Fruit fly (Drosophila melanogaster) whole organism, embryonic: ENCODE data around the gene witty.

ENCODE experiments used
- BEAF-32 ChIP-seq: fragments of 200-800 bp; sonication (Bioruptor generic); optimal IDR thresholded peaks from 3 replicates; lab custom pipeline; 2017; ENCODE audit warnings: missing biosample characterization, missing genetic modification characterization, mild to moderate bottlenecking, moderate library complexity, missing genetic modification reagents
- CG12071 ChIP-seq: fragments of 200-800 bp; sonication (Bioruptor generic); optimal IDR thresholded peaks from 3 replicates; lab custom pipeline; 2018; ENCODE audit warnings: missing biosample characterization, mild to moderate bottlenecking, missing genetic modification characterization
- CG12236 ChIP-seq: fragments of 200-800 bp; sonication (Bioruptor generic); optimal IDR thresholded peaks from 2 replicates; lab custom pipeline; 2016; ENCODE audit warnings: missing biosample characterization, missing genetic modification characterization
- CG14441 ChIP-seq: fragments of 200-800 bp; sonication (Bioruptor generic); IDR thresholded peaks from 2 replicates; pipeline ENCODE4 v1.3.6; 2022; ENCODE audit warnings: missing biosample characterization, missing genetic modification characterization
- CG16813 ChIP-seq: fragments of 200-800 bp; sonication (Bioruptor generic); IDR thresholded peaks from 3 replicates; pipeline ENCODE4 v1.3.6; 2022; ENCODE audit warnings: missing biosample characterization, missing genetic modification characterization; ENCODE audit not compliant: partially characterized antibody
- CG17612 ChIP-seq: fragments of 200-800 bp; sonication (Bioruptor generic); IDR thresholded peaks from 2 replicates; pipeline ENCODE4 v1.3.6; 2022; ENCODE audit warnings: missing biosample characterization, missing genetic modification characterization
- CG30020 ChIP-seq: fragments of 200-800 bp; optimal IDR thresholded peaks from 2 replicates; lab custom pipeline; 2019; ENCODE audit warnings: missing biosample characterization, mild to moderate bottlenecking, missing genetic modification characterization, moderate library complexity
- Dad ChIP-seq: fragments of 200-800 bp; sonication (Bioruptor generic); optimal IDR thresholded peaks from 3 replicates; lab custom pipeline; 2016; ENCODE audit warnings: missing biosample characterization, missing genetic modification characterization
- Dip2 ChIP-seq: fragments of 200-800 bp; sonication (Bioruptor generic); IDR thresholded peaks from 2 replicates; pipeline ENCODE4 v1.3.6; 2022; ENCODE audit warnings: missing biosample characterization, missing genetic modification characterization
- Hr78 ChIP-seq, 2 experiments: fragments of 200-800 bp in 1 of 2; fragments of >200 bp in 1 of 2; sonication (Bioruptor generic) in 1 of 2; optimal IDR thresholded peaks; 2 replicates each; lab custom pipeline; 2017 to 2019; ENCODE audit warnings: missing biosample characterization in 2 of 2, missing genetic modification characterization in 2 of 2, mild to moderate bottlenecking in 1 of 2, moderate library complexity in 1 of 2
- ac ChIP-seq: fragments of 200-800 bp; sonication (Bioruptor generic); optimal IDR thresholded peaks from 3 replicates; lab custom pipeline; 2017; ENCODE audit warnings: missing biosample characterization, mild to moderate bottlenecking, missing genetic modification characterization
- aop ChIP-seq: fragments of 200-800 bp; sonication (Bioruptor generic); IDR thresholded peaks from 2 replicates; pipeline ENCODE4 v1.3.6; 2022; ENCODE audit warnings: missing biosample characterization, missing genetic modification characterization
- bowl ChIP-seq: fragments of 200-800 bp; sonication (Bioruptor generic); IDR thresholded peaks from 2 replicates; pipeline ENCODE4 v1.3.6; 2022; ENCODE audit warnings: missing biosample characterization, missing genetic modification characterization
- danr ChIP-seq: fragments of 200-800 bp; sonication (Bioruptor generic); IDR thresholded peaks from 2 replicates; pipeline ENCODE4 v1.3.6; 2022; ENCODE audit warnings: missing biosample characterization, missing genetic modification characterization
- dmrt11E ChIP-seq: fragments of 200-800 bp; sonication (Bioruptor generic); optimal IDR thresholded peaks from 3 replicates; lab custom pipeline; 2018; ENCODE audit warnings: missing biosample characterization, mild to moderate bottlenecking, missing genetic modification characterization, moderate library complexity
- kni ChIP-seq: fragments of 200-800 bp; sonication (Bioruptor generic); optimal IDR thresholded peaks from 3 replicates; lab custom pipeline; 2017; ENCODE audit warnings: mild to moderate bottlenecking, missing biosample characterization, missing genetic modification reagents, missing genetic modification characterization
- lov ChIP-seq, 2 experiments: fragments of 200-800 bp in 1 of 2; fragments of >200 bp in 1 of 2; sonication (Bioruptor generic) in 1 of 2; IDR thresholded peaks in 1 of 2; optimal IDR thresholded peaks in 1 of 2; 2 replicates in 1 of 2; 3 replicates in 1 of 2; pipeline versions ENCODE4 v1.3.6 to Lab custom; 2017 to 2022; ENCODE audit warnings: missing biosample characterization in 1 of 2, missing genetic modification characterization in 1 of 2
- peb ChIP-seq: fragments of 200-800 bp; sonication (Bioruptor generic); IDR thresholded peaks from 2 replicates; pipeline ENCODE4 v1.3.6; 2022; ENCODE audit warnings: missing biosample characterization, missing genetic modification characterization
- seq ChIP-seq: fragments of 200-800 bp; sonication (Bioruptor generic); IDR thresholded peaks from 2 replicates; pipeline ENCODE4 v1.3.6; 2022; ENCODE audit warnings: missing biosample characterization, missing genetic modification characterization
- zen ChIP-seq: fragments of 200-800 bp; sonication (Bioruptor generic); optimal IDR thresholded peaks from 3 replicates; lab custom pipeline; 2018; ENCODE audit warnings: missing biosample characterization, mild to moderate bottlenecking, missing genetic modification characterization, moderate library complexity

The witty gene

DNA sequence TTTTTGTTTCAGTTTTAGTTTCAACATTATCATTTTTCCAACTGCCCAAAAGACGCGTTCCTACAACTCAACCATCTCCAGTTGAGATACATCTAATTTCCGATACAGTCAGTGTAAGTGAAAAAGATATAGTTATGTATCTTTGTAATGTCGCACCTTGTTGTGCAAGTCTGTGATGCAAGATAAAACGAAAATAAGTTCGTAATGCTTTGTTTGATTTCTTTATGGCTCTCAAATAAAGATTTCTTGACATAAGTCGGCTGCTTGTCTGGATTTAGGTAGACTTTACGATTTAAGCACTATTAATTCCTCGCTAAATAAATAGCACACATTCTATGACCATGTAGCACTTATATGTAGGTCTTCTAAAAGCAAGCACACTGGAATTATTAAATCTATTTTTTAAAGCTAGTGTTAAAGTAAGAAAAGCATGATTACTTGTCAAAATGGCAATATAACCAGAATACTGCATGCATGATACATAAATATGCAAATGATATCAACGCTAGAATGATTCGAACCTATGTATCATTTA, 47.0 kb downstream of the witty start (continued):
- TF ChIP-seq CG30020 (tag; lab: Kevin White, UChicago) (no peak), CG17612 (GFP tag; lab: Robert Waterston, UW) (no peak), aop (GFP tag; lab: Robert Waterston, UW) (no peak)

DNA sequence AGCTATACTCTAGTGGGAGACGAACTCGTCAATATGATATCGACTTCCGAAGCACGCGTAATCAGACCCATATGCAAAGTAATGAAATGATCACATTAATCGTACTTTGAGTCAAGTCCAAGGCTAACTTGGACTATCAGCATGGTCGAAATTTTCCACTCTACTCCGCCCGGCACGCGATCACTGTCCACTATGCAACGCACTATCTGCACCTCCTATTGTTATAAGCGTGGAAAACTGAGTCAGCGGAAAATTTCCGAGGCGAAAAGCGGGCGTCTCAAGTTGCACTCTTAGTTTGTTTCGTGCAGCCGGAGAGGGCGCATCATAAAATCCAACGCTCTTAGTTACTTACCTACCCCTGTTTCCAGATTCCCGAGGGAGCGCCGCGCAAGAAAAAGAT, 47.8 kb downstream of the witty start:
- no peak for TF ChIP-seq lov (optimal IDR thresholded peaks at IDR 0.05; lab: Kevin White, UChicago)
- TF ChIP-seq lov (GFP tag; IDR thresholded peaks at IDR 0.05; lab: Robert Waterston, UW): 0 out of 3 replicates have a peak, but pooled peaks have one; percentile 30
- TF ChIP-seq CG14441 (GFP tag; lab: Robert Waterston, UW): no peak
- TF ChIP-seq peb (GFP tag; lab: Robert Waterston, UW): no peak
- no peak for TF ChIP-seq danr (GFP tag; lab: Robert Waterston, UW)
- TF ChIP-seq CG16813: no peak
- no peak for TF ChIP-seq Hr78 (GFP tag; optimal IDR thresholded peaks at IDR 0.05; lab: Kevin White, UChicago)
- no peak for TF ChIP-seq CG12236 (GFP tag; lab: Kevin White, UChicago)
- TF ChIP-seq dmrt11E: no peak
- TF ChIP-seq CG12071 (GFP tag; lab: Kevin White, UChicago): no peak

dm6 chr2L:8389231-8389630, 51.1 kb downstream of the witty start, which contains the start of gene CG42819:
Gene CG42819, minus strand, starts transcription at chr2L:8389331.
- TF ChIP-seq ac (GFP tag; lab: Kevin White, UChicago): no peak
- no peak for TF ChIP-seq BEAF-32 (GFP tag; lab: Kevin White, UChicago)
- TF ChIP-seq kni (GFP tag; lab: Kevin White, UChicago): peak; percentile 21
- TF ChIP-seq Dad: no peak
- TF ChIP-seq bowl: no peak
- TF ChIP-seq Dip2 (GFP tag; lab: Robert Waterston, UW): no peak
- no peak for TF ChIP-seq seq (GFP tag; lab: Robert Waterston, UW)
- no peak for TF ChIP-seq zen
